Worm (Caenorhabditis elegans) whole organism, L1 larva: Measurements from ENCODE around the gene K10C9.4.

Experiments
- C04F5.9 ChIP-seq: sonication (generic microtip); optimal IDR thresholded peaks from 2 replicates; lab custom pipeline; 2016; ENCODE audit warnings: missing genetic modification characterization, missing compliant biosample characterization
- C16A3.4 ChIP-seq: fragments of 150-350 bp; optimal IDR thresholded peaks from 2 replicates; lab custom pipeline; 2014; ENCODE audit warnings: missing biosample characterization, missing genetic modification characterization
- C34B4.2 ChIP-seq: sonication (generic microtip); optimal IDR thresholded peaks from 2 replicates; lab custom pipeline; 2017; ENCODE audit warnings: mild to moderate bottlenecking, missing genetic modification characterization, missing compliant biosample characterization
- F16B12.6 ChIP-seq: fragments of 150-350 bp; optimal IDR thresholded peaks from 2 replicates; lab custom pipeline; 2014; ENCODE audit warnings: missing biosample characterization, missing genetic modification characterization
- Y116A8C.19 ChIP-seq: sonication (generic microtip); optimal IDR thresholded peaks from 2 replicates; lab custom pipeline; 2016; ENCODE audit warnings: missing compliant biosample characterization, missing genetic modification characterization, borderline replicate concordance
- alr-1 ChIP-seq: fragments of 200-800 bp; sonication (Bioruptor generic); optimal IDR thresholded peaks from 2 replicates; lab custom pipeline; 2018; ENCODE audit warnings: borderline replicate concordance, mild to moderate bottlenecking, missing genetic modification characterization, missing compliant biosample characterization
- aly-2 ChIP-seq: fragments of 150-350 bp; optimal IDR thresholded peaks from 2 replicates; lab custom pipeline; 2014; ENCODE audit warnings: missing biosample characterization, missing genetic modification characterization
- ceh-63 ChIP-seq: fragments of 200-800 bp; sonication (Bioruptor generic); optimal IDR thresholded peaks from 2 replicates; lab custom pipeline; 2018; ENCODE audit warnings: mild to moderate bottlenecking, missing genetic modification characterization, missing compliant biosample characterization
- ceh-82 ChIP-seq, 3 experiments: fragments of 150-350 bp in 1 of 3; sonication (generic microtip) in 2 of 3; optimal IDR thresholded peaks; 2 replicates each; lab custom pipeline; 2014 to 2017; ENCODE audit warnings: missing biosample characterization in 3 of 3, missing genetic modification characterization in 3 of 3
- ceh-88 ChIP-seq: fragments of 200-800 bp; sonication (Bioruptor generic); IDR thresholded peaks from 2 replicates; pipeline ENCODE4 v1.3.6; 2022; ENCODE audit warnings: missing genetic modification characterization, missing compliant biosample characterization
- ces-1 ChIP-seq: fragments of 150-350 bp; optimal IDR thresholded peaks from 2 replicates; lab custom pipeline; 2014; ENCODE audit warnings: missing biosample characterization, missing genetic modification reagents, missing genetic modification characterization
- egl-13 ChIP-seq: sonication (generic microtip); optimal IDR thresholded peaks from 2 replicates; lab custom pipeline; 2016; ENCODE audit warnings: missing genotype, missing genetic modification reagents, missing genetic modification characterization, missing compliant biosample characterization
- egl-27 ChIP-seq, 2 experiments: fragments of 150-350 bp in 1 of 2; sonication (generic microtip); optimal IDR thresholded peaks; 3 replicates each; lab custom pipeline; 2017 to 2018; ENCODE audit warnings: missing biosample characterization in 2 of 2, missing genetic modification characterization in 2 of 2, missing genetic modification reagents in 2 of 2
- elt-3 ChIP-seq, 6 experiments: fragments of 150-350 bp in 1 of 6; sonication (generic microtip); optimal IDR thresholded peaks; 2 replicates each; lab custom pipeline; 2017 to 2018; ENCODE audit warnings: missing biosample characterization in 6 of 6, missing genetic modification characterization in 6 of 6, inconsistent platforms in 1 of 6
- ets-5 ChIP-seq: fragments of 200-800 bp; sonication (Bioruptor generic); IDR thresholded peaks from 2 replicates; pipeline ENCODE4 v1.3.6; 2022; ENCODE audit warnings: missing genetic modification characterization, missing compliant biosample characterization
- fkh-4 ChIP-seq: sonication (generic microtip); optimal IDR thresholded peaks from 2 replicates; lab custom pipeline; 2016; ENCODE audit warnings: missing compliant biosample characterization, missing genetic modification characterization, borderline replicate concordance
- fkh-8 ChIP-seq: sonication (generic microtip); optimal IDR thresholded peaks from 2 replicates; lab custom pipeline; 2016; ENCODE audit warnings: mild to moderate bottlenecking, missing genetic modification characterization, missing compliant biosample characterization
- grh-1 ChIP-seq: fragments of 200-800 bp; sonication (Bioruptor generic); IDR thresholded peaks from 2 replicates; pipeline ENCODE4 v1.3.6; 2022; ENCODE audit warnings: missing genetic modification reagents, missing genetic modification characterization, missing compliant biosample characterization
- hlh-17 ChIP-seq: fragments of 200-800 bp; sonication (Bioruptor generic); optimal IDR thresholded peaks from 2 replicates; lab custom pipeline; 2018; ENCODE audit warnings: missing genetic modification characterization, mild to moderate bottlenecking, missing compliant biosample characterization, moderate library complexity, borderline replicate concordance
- jun-1 ChIP-seq: fragments of 150-350 bp; optimal IDR thresholded peaks from 2 replicates; lab custom pipeline; 2014; ENCODE audit warnings: missing biosample characterization, missing genetic modification reagents, missing genetic modification characterization
- lin-13 ChIP-seq: fragments of 150-350 bp; optimal IDR thresholded peaks from 2 replicates; lab custom pipeline; 2014; ENCODE audit warnings: missing biosample characterization, missing genetic modification reagents, missing genetic modification characterization
- lin-14 ChIP-seq: fragments of 200-800 bp; sonication (Bioruptor generic); optimal IDR thresholded peaks from 2 replicates; lab custom pipeline; 2018; ENCODE audit warnings: mild to moderate bottlenecking, missing genetic modification characterization, moderate library complexity, missing compliant biosample characterization
- lin-35 ChIP-seq, 2 experiments: fragments of 150-350 bp; optimal IDR thresholded peaks; 2 replicates each; lab custom pipeline; 2014; ENCODE audit warnings: missing biosample characterization in 2 of 2, missing genetic modification characterization in 2 of 2, missing genetic modification reagents in 2 of 2
- lsy-2 ChIP-seq, 2 experiments: fragments of 150-350 bp; optimal IDR thresholded peaks; 2 replicates each; lab custom pipeline; 2014; ENCODE audit warnings: missing biosample characterization in 2 of 2, missing genetic modification characterization in 2 of 2
- mef-2 ChIP-seq: fragments of 150-350 bp; optimal IDR thresholded peaks from 2 replicates; lab custom pipeline; 2014; ENCODE audit warnings: missing biosample characterization, missing genetic modification characterization
- nhr-12 ChIP-seq: sonication (generic microtip); optimal IDR thresholded peaks from 2 replicates; lab custom pipeline; 2017; ENCODE audit warnings: missing biosample characterization, missing genetic modification characterization
- nhr-19 ChIP-seq: fragments of 200-800 bp; sonication (Bioruptor generic); conservative IDR thresholded peaks from 2 replicates; pipeline ENCODE4 v1.3.6; 2022; ENCODE audit warnings: missing genetic modification characterization, missing compliant biosample characterization
- nhr-20 ChIP-seq: sonication (generic microtip); optimal IDR thresholded peaks from 2 replicates; lab custom pipeline; 2016; ENCODE audit warnings: mild to moderate bottlenecking, missing genetic modification characterization, missing compliant biosample characterization
- nhr-237 ChIP-seq: fragments of 150-350 bp; optimal IDR thresholded peaks from 2 replicates; lab custom pipeline; 2014; ENCODE audit warnings: missing biosample characterization, missing genetic modification characterization
- nhr-47 ChIP-seq: sonication (generic microtip); optimal IDR thresholded peaks from 2 replicates; lab custom pipeline; 2016; ENCODE audit warnings: mild to moderate bottlenecking, missing genetic modification characterization, moderate library complexity, missing compliant biosample characterization
- nhr-76 ChIP-seq: sonication (generic microtip); optimal IDR thresholded peaks from 2 replicates; lab custom pipeline; 2017; ENCODE audit warnings: missing biosample characterization, missing genetic modification characterization
- nhr-85 ChIP-seq: sonication (generic microtip); peaks from one replicate; lab custom pipeline; 2016; ENCODE audit warnings: missing genetic modification characterization, inconsistent platforms, missing compliant biosample characterization
- nhr-90 ChIP-seq: sonication (generic microtip); optimal IDR thresholded peaks from 2 replicates; lab custom pipeline; 2016; ENCODE audit warnings: mild to moderate bottlenecking, missing genetic modification characterization, missing compliant biosample characterization; ENCODE audit not compliant: poor library complexity
- pqm-1 ChIP-seq: sonication (generic microtip); optimal IDR thresholded peaks from 3 replicates; lab custom pipeline; 2017; ENCODE audit warnings: missing biosample characterization, missing genetic modification characterization
- rnt-1 ChIP-seq: sonication (generic microtip); optimal IDR thresholded peaks from 2 replicates; lab custom pipeline; 2016; ENCODE audit warnings: mild to moderate bottlenecking, missing genetic modification characterization, moderate library complexity, missing compliant biosample characterization
- skn-1 ChIP-seq: fragments of 150-350 bp; optimal IDR thresholded peaks from 2 replicates; lab custom pipeline; 2014; ENCODE audit warnings: missing biosample characterization, missing genetic modification characterization
- snu-23 ChIP-seq: sonication (generic microtip); optimal IDR thresholded peaks from 2 replicates; lab custom pipeline; 2016; ENCODE audit warnings: missing genetic modification characterization, missing compliant biosample characterization
- swsn-7 ChIP-seq: sonication (generic microtip); optimal IDR thresholded peaks from 2 replicates; lab custom pipeline; 2016; ENCODE audit warnings: missing genetic modification characterization, missing compliant biosample characterization
- tbx-2 ChIP-seq: sonication (generic microtip); optimal IDR thresholded peaks from 2 replicates; lab custom pipeline; 2016; ENCODE audit warnings: missing genetic modification characterization, missing compliant biosample characterization
- unc-86 ChIP-seq: sonication (generic microtip); optimal IDR thresholded peaks from 2 replicates; lab custom pipeline; 2016; ENCODE audit warnings: missing genetic modification characterization, missing compliant biosample characterization
- zag-1 ChIP-seq: fragments of 150-350 bp; optimal IDR thresholded peaks from 2 replicates; lab custom pipeline; 2014; ENCODE audit warnings: missing biosample characterization, missing genetic modification characterization
- ztf-4 ChIP-seq: fragments of 150-350 bp; optimal IDR thresholded peaks from 2 replicates; lab custom pipeline; 2014; ENCODE audit warnings: missing biosample characterization, missing genetic modification characterization

Gene K10C9.4

ce11 chrV:1052559-1053064 lies at the start of gene K10C9.4:
Gene K10C9.4, minus strand, starts transcription at chrV:1053014.
- TF ChIP-seq Y116A8C.19 (tag; lab: Kevin White, UChicago) (no peak), nhr-19 (GFP tag; lab: Robert Waterston, UW) (no peak), elt-3 (tag; optimal IDR thresholded peaks at IDR 0.05; lab: Kevin White, UChicago) (no peak), pqm-1 (tag; lab: Kevin White, UChicago) (no peak), nhr-12 (tag; lab: Kevin White, UChicago) (no peak), fkh-4 (no peak), nhr-90 (tag; lab: Kevin White, UChicago) (no peak), fkh-8 (tag; lab: Kevin White, UChicago) (no peak), nhr-47 (no peak), jun-1 (tag; lab: Kevin White, UChicago) (no peak), lin-35 (GFP tag; optimal IDR thresholded peaks at IDR 0.05; lab: Kevin White, UChicago) (no peak), rnt-1 (no peak), ztf-4 (tag; lab: Kevin White, UChicago) (no peak), lin-13 (no peak), nhr-20 (tag; lab: Kevin White, UChicago) (no peak), mef-2 (tag; lab: Kevin White, UChicago) (no peak), ceh-63 (GFP tag; lab: Kevin White, UChicago) (no peak), ces-1 (GFP tag; lab: Kevin White, UChicago) (no peak)

- TF ChIP-seq C34B4.2 (tag; lab: Kevin White, UChicago), result no peak
- no peak for TF ChIP-seq nhr-47
- no peak for TF ChIP-seq zag-1 (tag; lab: Kevin White, UChicago)
- TF ChIP-seq mef-2 (tag; lab: Kevin White, UChicago), result no peak
- no peak for TF ChIP-seq unc-86
- no peak for TF ChIP-seq pqm-1 (tag; lab: Kevin White, UChicago)
- TF ChIP-seq lsy-2 (tag; optimal IDR thresholded peaks at IDR 0.05; lab: Kevin White, UChicago), result no peak
- no peak for TF ChIP-seq C16A3.4
- TF ChIP-seq ceh-63 (GFP tag; lab: Kevin White, UChicago), result no peak
- TF ChIP-seq ceh-82 (tag; optimal IDR thresholded peaks at IDR 0.05; lab: Kevin White, UChicago), result no peak
- no peak for TF ChIP-seq skn-1 (tag; lab: Kevin White, UChicago)
- TF ChIP-seq hlh-17, result no peak
- TF ChIP-seq alr-1 (tag; lab: Kevin White, UChicago), result no peak
- no peak for TF ChIP-seq rnt-1
- no peak for TF ChIP-seq lin-14 (GFP tag; lab: Kevin White, UChicago)
Observed at ce11 chrV:1102569-1102968, 49.8 kb upstream of the K10C9.4 start.

- TF ChIP-seq pqm-1 (tag; lab: Kevin White, UChicago) (no peak), alr-1 (tag; lab: Kevin White, UChicago) (no peak), nhr-76 (tag; lab: Kevin White, UChicago) (no peak), aly-2 (tag; lab: Kevin White, UChicago) (no peak), rnt-1 (no peak), egl-27 (tag; optimal IDR thresholded peaks at IDR 0.05; lab: Kevin White, UChicago) (no peak), swsn-7 (no peak)
Observed at ce11 chrV:1100280-1100679, 47.5 kb upstream of the K10C9.4 start, which contains the start of gene Y50D4B.2. Gene Y50D4B.2, plus strand, starts transcription at chrV:1100580.

ce11 chrV:1092359-1092758 lies 39.5 kb upstream of the K10C9.4 start, which contains the start of gene Y50D4B.4:
Gene Y50D4B.4, plus strand, starts transcription at chrV:1092659.
- no peak for TF ChIP-seq ceh-82 (tag; optimal IDR thresholded peaks at IDR 0.05; lab: Kevin White, UChicago)
- TF ChIP-seq C04F5.9, result no peak
- no peak for TF ChIP-seq C34B4.2 (tag; lab: Kevin White, UChicago)
- TF ChIP-seq egl-13 (tag; lab: Kevin White, UChicago), result no peak
- no peak for TF ChIP-seq ets-5 (GFP tag; lab: Robert Waterston, UW)
- no peak for TF ChIP-seq grh-1
- TF ChIP-seq nhr-237 (tag; lab: Kevin White, UChicago), result no peak
- TF ChIP-seq lin-13, result no peak
- no peak for TF ChIP-seq nhr-85 (tag; lab: Kevin White, UChicago)
- no peak for TF ChIP-seq tbx-2 (tag; lab: Kevin White, UChicago)
- TF ChIP-seq rnt-1, result no peak
- TF ChIP-seq nhr-20 (tag; lab: Kevin White, UChicago), result no peak
- TF ChIP-seq F16B12.6 (tag; lab: Kevin White, UChicago), result no peak
- no peak for TF ChIP-seq snu-23 (GFP tag; lab: Kevin White, UChicago)
- no peak for TF ChIP-seq mef-2 (tag; lab: Kevin White, UChicago)
- no peak for TF ChIP-seq Y116A8C.19 (tag; lab: Kevin White, UChicago)
- TF ChIP-seq hlh-17, result no peak
- TF ChIP-seq skn-1 (tag; lab: Kevin White, UChicago), result no peak
- TF ChIP-seq ceh-88 (GFP tag; lab: Robert Waterston, UW), result no peak
- no peak for TF ChIP-seq lin-35 (GFP tag; optimal IDR thresholded peaks at IDR 0.05; lab: Kevin White, UChicago)
- TF ChIP-seq, all 84 proteins: peak for 0
